Worm (Caenorhabditis elegans) whole organism, L4/young adult: ENCODE results near the gene R07E5.17.

ENCODE experiments used
- dao-5 ChIP-seq: sonication (generic microtip); optimal IDR thresholded peaks from 2 replicates; lab custom pipeline; 2016; ENCODE audit warnings: missing genotype, missing genetic modification characterization, moderate library complexity, missing compliant biosample characterization
- him-1 ChIP-seq: sonication (generic microtip); optimal IDR thresholded peaks from 2 replicates; lab custom pipeline; 2016; ENCODE audit warnings: missing genotype, missing genetic modification reagents, missing genetic modification characterization, missing compliant biosample characterization

DNA sequence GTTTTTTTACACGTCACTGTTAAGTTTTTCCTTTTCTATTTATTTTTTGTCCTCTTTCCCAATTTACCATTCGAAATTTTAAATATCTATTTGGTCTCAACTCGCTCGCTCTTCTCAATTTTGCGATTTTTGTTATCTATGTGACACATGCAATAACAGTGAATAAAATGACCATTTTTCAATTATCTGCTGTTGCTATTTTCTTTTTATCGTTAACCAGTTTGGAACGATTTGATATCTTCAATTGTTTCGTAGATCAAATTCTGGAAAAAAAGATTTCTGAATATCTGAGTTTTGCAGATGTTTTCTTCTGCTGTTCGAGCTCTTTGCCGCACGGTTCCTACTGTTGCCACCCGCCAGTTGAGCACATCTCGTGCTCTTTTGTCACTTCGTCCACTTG, 2.9 kb upstream of the R07E5.17 start, which contains the start of gene prdx-3:
- TF ChIP-seq dao-5 (tag; lab: Kevin White, UChicago), result no peak
- no peak for TF ChIP-seq him-1
